Fruit fly (Drosophila melanogaster): Measurements from ENCODE around the gene Amt.

Amt gene

dm6 chr3R:15262710-15263672, 14.1 kb upstream of the Amt start, which contains the start of the genes eIF2gamma and Set (continued):
- TF ChIP-seq luna (GFP tag; optimal IDR thresholded peaks at IDR 0.05) (no peak), Mrtf (GFP tag; IDR thresholded peaks at IDR 0.05) (0 out of 3 replicates have a peak, but pooled peaks have one; percentile 33), fd64A (GFP tag; optimal IDR thresholded peaks at IDR 0.05) (no peak), pum (GFP tag; optimal IDR thresholded peaks at IDR 0.05) (no peak), tin (GFP tag; optimal IDR thresholded peaks at IDR 0.05) (peak; percentile 44), lilli (GFP tag; optimal IDR thresholded peaks at IDR 0.05) (peak; percentile 63), ind (GFP tag; optimal IDR thresholded peaks at IDR 0.05) (no peak), z (GFP tag; IDR thresholded peaks at IDR 0.05) (no peak), HLH4C (GFP tag; IDR thresholded peaks at IDR 0.05; ENCODE audit: partially characterized antibody) (peak; percentile 98), bbx (GFP tag; IDR thresholded peaks at IDR 0.05; ENCODE audit: partially characterized antibody) (peak; percentile 99), CG10462 (GFP tag; optimal IDR thresholded peaks at IDR 0.05) (no peak), Usf (GFP tag; optimal IDR thresholded peaks at IDR 0.05) (no peak), Bteb2 (GFP tag; optimal IDR thresholded peaks at IDR 0.05) (no peak), lov (optimal IDR thresholded peaks at IDR 0.05) (no peak), lov (GFP tag; IDR thresholded peaks at IDR 0.05) (no peak), ssp (GFP tag; IDR thresholded peaks at IDR 0.05) (peak; percentile 52), CG7357 (GFP tag; IDR thresholded peaks at IDR 0.05) (no peak), CG2202 (tag; optimal IDR thresholded peaks at IDR 0.05) (no peak), grn (GFP tag; optimal IDR thresholded peaks at IDR 0.05) (no peak), Neu2 (GFP tag; optimal IDR thresholded peaks at IDR 0.05; ENCODE audit: borderline replicate concordance) (no peak), CG6813 (GFP tag; optimal IDR thresholded peaks at IDR 0.05) (no peak), tio (GFP tag; optimal IDR thresholded peaks at IDR 0.05) (no peak), Hr3 (GFP tag; optimal IDR thresholded peaks at IDR 0.05) (no peak), Blimp-1 (GFP tag; optimal IDR thresholded peaks at IDR 0.05) (no peak), Hsf (GFP tag; optimal IDR thresholded peaks at IDR 0.05) (peak; percentile 19), dan (GFP tag; IDR thresholded peaks at IDR 0.05) (no peak), kay (GFP tag; optimal IDR thresholded peaks at IDR 0.05) (no peak), Gsc (GFP tag; IDR thresholded peaks at IDR 0.05) (no peak), H2.0 (GFP tag; IDR thresholded peaks at IDR 0.05) (no peak), CG4854 (GFP tag; optimal IDR thresholded peaks at IDR 0.05) (no peak), CG14965 (GFP tag; optimal IDR thresholded peaks at IDR 0.05; ENCODE audit: borderline replicate concordance) (no peak), CG3407 (GFP tag; optimal IDR thresholded peaks at IDR 0.05) (no peak), CG7556 (GFP tag; optimal IDR thresholded peaks at IDR 0.05) (no peak)

- TF ChIP-seq CG8944 (GFP tag; optimal IDR thresholded peaks at IDR 0.05), result no peak
- peak; percentile 66 for TF ChIP-seq CG6813 (GFP tag; optimal IDR thresholded peaks at IDR 0.05)
- peak; percentile 51 for TF ChIP-seq CG3847 (GFP tag; IDR thresholded peaks at IDR 0.05)
- peak; percentile 43 for TF ChIP-seq CG15514 (GFP tag; optimal IDR thresholded peaks at IDR 0.05)
- peak; percentile 52 for TF ChIP-seq Rx (GFP tag; IDR thresholded peaks at IDR 0.05)
- TF ChIP-seq chm (GFP tag; IDR thresholded peaks at IDR 0.05), result 0 out of 2 replicates have a peak, but pooled peaks have one; percentile 53
- peak; percentile 84 for TF ChIP-seq Rfx (GFP tag; IDR thresholded peaks at IDR 0.05)
- no peak for TF ChIP-seq jing (GFP tag; optimal IDR thresholded peaks at IDR 0.05)
- peak; percentile 80 for TF ChIP-seq CG12391 (tag; optimal IDR thresholded peaks at IDR 0.05)
- TF ChIP-seq CG10321 (GFP tag; IDR thresholded peaks at IDR 0.05), result peak; percentile 30; the same call in 1 of the 2 replicates
- peak; percentile 60 for TF ChIP-seq CG7372 (GFP tag; IDR thresholded peaks at IDR 0.05)
- peak; percentile 79 for TF ChIP-seq sob (GFP tag; IDR thresholded peaks at IDR 0.05)
- TF ChIP-seq CG16815 (GFP tag; optimal IDR thresholded peaks at IDR 0.05), result peak; percentile 28
- no peak for TF ChIP-seq CG3065 (GFP tag; optimal IDR thresholded peaks at IDR 0.05)
- no peak for TF ChIP-seq Xbp1 (GFP tag; optimal IDR thresholded peaks at IDR 0.05)
- TF ChIP-seq lab (GFP tag; optimal IDR thresholded peaks at IDR 0.05), result peak; percentile 92
- TF ChIP-seq CG10267 (tag; optimal IDR thresholded peaks at IDR 0.05), result peak; percentile 39
- peak; percentile 66 for TF ChIP-seq CG12659 (GFP tag; optimal IDR thresholded peaks at IDR 0.05)
- TF ChIP-seq CG6854 (GFP tag; optimal IDR thresholded peaks at IDR 0.05), result peak; percentile 59
Observed at dm6 chr3R:15250454-15250853, 1.5 kb upstream of the Amt start.

All from whole organism, embryonic.